Fruit fly (Drosophila melanogaster) whole organism, embryonic: ENCODE results near the gene CG5674.
A peak's percentile ranks its signal among the peaks of the same experiment; 100 is the strongest.

ENCODE experiments used
- C15 ChIP-seq: fragments of 200-800 bp; sonication (Bioruptor generic); IDR thresholded peaks from 3 replicates; pipeline ENCODE4 v1.3.6; 2022; ENCODE audit warnings: missing biosample characterization, missing genetic modification characterization
- CG10979 ChIP-seq: fragments of 200-800 bp; sonication (Bioruptor generic); optimal IDR thresholded peaks from 2 replicates; lab custom pipeline; 2018; ENCODE audit warnings: missing biosample characterization, mild to moderate bottlenecking, missing genetic modification characterization, moderate library complexity
- CG11695 ChIP-seq: fragments of 200-800 bp; sonication (Bioruptor generic); IDR thresholded peaks from 3 replicates; pipeline ENCODE4 v1.3.6; 2022; ENCODE audit warnings: missing biosample characterization, missing genetic modification characterization
- CG12104 ChIP-seq: fragments of 200-800 bp; sonication (Bioruptor generic); optimal IDR thresholded peaks from 3 replicates; lab custom pipeline; 2016; ENCODE audit warnings: missing biosample characterization, missing genetic modification characterization
- CG16863 ChIP-seq: fragments of 200-800 bp; sonication (Bioruptor generic); optimal IDR thresholded peaks from 3 replicates; lab custom pipeline; 2016; ENCODE audit warnings: missing biosample characterization, missing genetic modification characterization
- CG17385 ChIP-seq: fragments of 200-800 bp; sonication (Bioruptor generic); optimal IDR thresholded peaks from 3 replicates; lab custom pipeline; 2018; ENCODE audit warnings: missing biosample characterization, mild to moderate bottlenecking, missing genetic modification characterization
- CG17829 ChIP-seq: fragments of 200-800 bp; optimal IDR thresholded peaks from 2 replicates; lab custom pipeline; 2019; ENCODE audit warnings: missing biosample characterization, mild to moderate bottlenecking, missing genetic modification characterization, moderate library complexity
- CG18599 ChIP-seq: fragments of 200-800 bp; sonication (Bioruptor generic); optimal IDR thresholded peaks from 3 replicates; lab custom pipeline; 2017; ENCODE audit warnings: missing biosample characterization, missing genetic modification characterization, mild to moderate bottlenecking, moderate library complexity, missing genetic modification reagents
- CG2202 ChIP-seq: fragments of 200-800 bp; sonication (Bioruptor generic); optimal IDR thresholded peaks from 2 replicates; lab custom pipeline; 2018; ENCODE audit warnings: missing biosample characterization, mild to moderate bottlenecking, missing genetic modification characterization
- CG2712 ChIP-seq: fragments of 200-800 bp; optimal IDR thresholded peaks from 3 replicates; lab custom pipeline; 2019; ENCODE audit warnings: missing biosample characterization, mild to moderate bottlenecking, missing genetic modification characterization, moderate library complexity
- CG31441 ChIP-seq: fragments of 200-800 bp; sonication (Bioruptor generic); IDR thresholded peaks from 2 replicates; pipeline ENCODE4 v1.3.6; 2022; ENCODE audit warnings: missing biosample characterization, missing genetic modification characterization
- CG3838 ChIP-seq: fragments of 200-800 bp; sonication (Bioruptor generic); optimal IDR thresholded peaks from 3 replicates; lab custom pipeline; 2016; ENCODE audit warnings: missing biosample characterization, missing genetic modification characterization
- CG42726 ChIP-seq: fragments of 200-800 bp; sonication (Bioruptor generic); IDR thresholded peaks from 2 replicates; pipeline ENCODE4 v1.3.6; 2022; ENCODE audit warnings: missing biosample characterization, missing genetic modification characterization; ENCODE audit not compliant: partially characterized antibody
- CG4854 ChIP-seq: fragments of 200-800 bp; sonication (Bioruptor generic); optimal IDR thresholded peaks from 2 replicates; lab custom pipeline; 2016; ENCODE audit warnings: missing biosample characterization, missing genetic modification characterization, inconsistent platforms
- CG5953 ChIP-seq: fragments of 200-800 bp; sonication (Bioruptor generic); IDR thresholded peaks from 2 replicates; pipeline ENCODE4 v1.3.6; 2022; ENCODE audit warnings: missing biosample characterization, missing genetic modification characterization
- CG7928 ChIP-seq: fragments of 200-800 bp; sonication (Bioruptor generic); optimal IDR thresholded peaks from 2 replicates; lab custom pipeline; 2017; ENCODE audit warnings: missing biosample characterization, mild to moderate bottlenecking, missing genetic modification characterization
- CG8359 ChIP-seq: fragments of 200-800 bp; sonication (Bioruptor generic); optimal IDR thresholded peaks from 2 replicates; lab custom pipeline; 2017; ENCODE audit warnings: missing biosample characterization, mild to moderate bottlenecking, missing genetic modification characterization, borderline replicate concordance
- Drgx ChIP-seq: fragments of 200-800 bp; sonication (Bioruptor generic); IDR thresholded peaks from 2 replicates; pipeline ENCODE4 v1.3.6; 2022; ENCODE audit warnings: missing biosample characterization, missing genetic modification characterization
- E2f1 ChIP-seq: fragments of 200-800 bp; sonication (Bioruptor generic); IDR thresholded peaks from 2 replicates; pipeline ENCODE4 v1.3.6; 2022; ENCODE audit warnings: missing biosample characterization, missing genetic modification characterization
- Ets65A ChIP-seq: fragments of 200-800 bp; sonication (Bioruptor generic); peaks from one replicate; lab custom pipeline; 2016; ENCODE audit warnings: missing biosample characterization, missing genetic modification characterization
- HLHmδ ChIP-seq: fragments of 200-800 bp; sonication (Bioruptor generic); optimal IDR thresholded peaks from 2 replicates; lab custom pipeline; 2018; ENCODE audit warnings: missing biosample characterization, mild to moderate bottlenecking, missing genetic modification characterization, moderate library complexity
- HmgZ ChIP-seq: fragments of 200-800 bp; sonication (Bioruptor generic); optimal IDR thresholded peaks from 2 replicates; lab custom pipeline; 2018; ENCODE audit warnings: missing biosample characterization, mild to moderate bottlenecking, missing genetic modification characterization
- Lhr ChIP-seq: fragments of 200-800 bp; sonication (Bioruptor generic); optimal IDR thresholded peaks from 3 replicates; lab custom pipeline; 2017; ENCODE audit warnings: mild to moderate bottlenecking, missing biosample characterization, missing genetic modification reagents, missing genetic modification characterization
- Meics ChIP-seq: fragments of 200-800 bp; sonication (Bioruptor generic); optimal IDR thresholded peaks from 2 replicates; lab custom pipeline; 2017; ENCODE audit warnings: missing biosample characterization, mild to moderate bottlenecking, missing genetic modification characterization
- Myb ChIP-seq: fragments of 200-800 bp; sonication (Bioruptor generic); optimal IDR thresholded peaks from 2 replicates; lab custom pipeline; 2016; ENCODE audit warnings: missing biosample characterization, missing genetic modification characterization
- Neu2 ChIP-seq: fragments of 200-800 bp; sonication (Bioruptor generic); optimal IDR thresholded peaks from 3 replicates; lab custom pipeline; 2016; ENCODE audit warnings: missing biosample characterization, missing genetic modification characterization, borderline replicate concordance
- Oli ChIP-seq: fragments of 200-800 bp; sonication (Bioruptor generic); optimal IDR thresholded peaks from 2 replicates; lab custom pipeline; 2018; ENCODE audit warnings: missing biosample characterization, mild to moderate bottlenecking, missing genetic modification characterization, moderate library complexity
- Rfx ChIP-seq: fragments of 200-800 bp; sonication (Bioruptor generic); IDR thresholded peaks from 2 replicates; pipeline ENCODE4 v1.3.6; 2022; ENCODE audit warnings: missing biosample characterization, missing genetic modification characterization
- Xbp1 ChIP-seq: fragments of 200-800 bp; sonication (Bioruptor generic); optimal IDR thresholded peaks from 3 replicates; lab custom pipeline; 2016; ENCODE audit warnings: missing biosample characterization, mild to moderate bottlenecking, missing genetic modification characterization
- ac ChIP-seq: fragments of 200-800 bp; sonication (Bioruptor generic); optimal IDR thresholded peaks from 3 replicates; lab custom pipeline; 2017; ENCODE audit warnings: missing biosample characterization, mild to moderate bottlenecking, missing genetic modification characterization
- br ChIP-seq: fragments of >200 bp; optimal IDR thresholded peaks from 2 replicates; lab custom pipeline; 2017
- crc ChIP-seq: fragments of 200-800 bp; sonication (Bioruptor generic); optimal IDR thresholded peaks from 2 replicates; lab custom pipeline; 2016; ENCODE audit warnings: missing biosample characterization, missing genetic modification characterization
- cwo ChIP-seq: fragments of 200-800 bp; sonication (Bioruptor generic); optimal IDR thresholded peaks from 3 replicates; lab custom pipeline; 2017; ENCODE audit warnings: missing biosample characterization, missing genetic modification characterization, mild to moderate bottlenecking, moderate library complexity, missing genetic modification reagents
- ems ChIP-seq: fragments of 200-800 bp; sonication (Bioruptor generic); optimal IDR thresholded peaks from 3 replicates; lab custom pipeline; 2016; ENCODE audit warnings: missing biosample characterization, missing genetic modification characterization
- gro ChIP-seq: fragments of 200-800 bp; sonication (Bioruptor generic); optimal IDR thresholded peaks from 2 replicates; lab custom pipeline; 2016; ENCODE audit warnings: missing biosample characterization, missing genetic modification characterization
- h ChIP-seq: fragments of >200 bp; optimal IDR thresholded peaks from 2 replicates; lab custom pipeline; 2017
- insv ChIP-seq, 2 experiments: fragments of 200-800 bp; sonication (Bioruptor generic); optimal IDR thresholded peaks; 3 replicates each; lab custom pipeline; 2016 to 2018; ENCODE audit warnings: missing biosample characterization in 2 of 2, missing genetic modification characterization in 2 of 2
- inv ChIP-seq: fragments of 200-800 bp; sonication (Bioruptor generic); IDR thresholded peaks from 2 replicates; pipeline ENCODE4 v1.3.6; 2022; ENCODE audit warnings: missing biosample characterization, missing genetic modification characterization; ENCODE audit not compliant: partially characterized antibody
- knrl ChIP-seq: fragments of 200-800 bp; sonication (Bioruptor generic); IDR thresholded peaks from 3 replicates; pipeline ENCODE4 v1.3.6; 2022; ENCODE audit warnings: missing biosample characterization, missing genetic modification characterization; ENCODE audit not compliant: partially characterized antibody
- lov ChIP-seq, 2 experiments: fragments of 200-800 bp in 1 of 2; fragments of >200 bp in 1 of 2; sonication (Bioruptor generic) in 1 of 2; IDR thresholded peaks in 1 of 2; optimal IDR thresholded peaks in 1 of 2; 2 replicates in 1 of 2; 3 replicates in 1 of 2; pipeline versions ENCODE4 v1.3.6 to Lab custom; 2017 to 2022; ENCODE audit warnings: missing biosample characterization in 1 of 2, missing genetic modification characterization in 1 of 2
- luna ChIP-seq: fragments of 200-800 bp; sonication (Bioruptor generic); optimal IDR thresholded peaks from 2 replicates; lab custom pipeline; 2016; ENCODE audit warnings: missing biosample characterization, missing genetic modification characterization
- mirr ChIP-seq: fragments of 200-800 bp; sonication (Bioruptor generic); optimal IDR thresholded peaks from 3 replicates; lab custom pipeline; 2018; ENCODE audit warnings: missing biosample characterization, mild to moderate bottlenecking, missing genetic modification characterization
- peb ChIP-seq: fragments of 200-800 bp; sonication (Bioruptor generic); IDR thresholded peaks from 2 replicates; pipeline ENCODE4 v1.3.6; 2022; ENCODE audit warnings: missing biosample characterization, missing genetic modification characterization
- pnt ChIP-seq: fragments of 200-800 bp; sonication (Bioruptor generic); optimal IDR thresholded peaks from 3 replicates; lab custom pipeline; 2016; ENCODE audit warnings: missing biosample characterization, missing genetic modification characterization
- slp2 ChIP-seq: fragments of 200-800 bp; sonication (Bioruptor generic); optimal IDR thresholded peaks from 2 replicates; lab custom pipeline; 2016; ENCODE audit warnings: missing biosample characterization, missing genetic modification characterization
- sna ChIP-seq: fragments of 200-800 bp; sonication (Bioruptor generic); IDR thresholded peaks from 2 replicates; pipeline ENCODE4 v1.3.6; 2022; ENCODE audit warnings: missing biosample characterization, missing genetic modification characterization; ENCODE audit not compliant: partially characterized antibody
- stwl ChIP-seq: fragments of 200-800 bp; sonication (Bioruptor generic); optimal IDR thresholded peaks from 3 replicates; lab custom pipeline; 2018; ENCODE audit warnings: missing biosample characterization, mild to moderate bottlenecking, missing genetic modification characterization, moderate library complexity
- wdn ChIP-seq: fragments of 200-800 bp; sonication (Bioruptor generic); IDR thresholded peaks from 2 replicates; pipeline ENCODE4 v1.3.6; 2022; ENCODE audit warnings: missing biosample characterization, missing genetic modification characterization
- wek ChIP-seq: fragments of 200-800 bp; sonication (Bioruptor generic); optimal IDR thresholded peaks from 3 replicates; lab custom pipeline; 2018; ENCODE audit warnings: missing biosample characterization, mild to moderate bottlenecking, missing genetic modification characterization, moderate library complexity
- wor ChIP-seq: fragments of 200-800 bp; sonication (Bioruptor generic); IDR thresholded peaks from 2 replicates; pipeline ENCODE4 v1.3.6; 2022; ENCODE audit warnings: missing biosample characterization, missing genetic modification characterization
- z ChIP-seq: fragments of 200-800 bp; sonication (Bioruptor generic); IDR thresholded peaks from 3 replicates; pipeline ENCODE4 v1.3.6; 2022; ENCODE audit warnings: missing biosample characterization, missing genetic modification characterization
- zen ChIP-seq: fragments of 200-800 bp; sonication (Bioruptor generic); optimal IDR thresholded peaks from 3 replicates; lab custom pipeline; 2018; ENCODE audit warnings: missing biosample characterization, mild to moderate bottlenecking, missing genetic modification characterization, moderate library complexity

Gene CG5674

dm6 chr2L:17921527-17921926 lies 41.7 kb upstream of the CG5674 start (continued):
- TF ChIP-seq CG3838 (GFP tag; lab: Kevin White, UChicago) (no peak), CG5953 (GFP tag; lab: Robert Waterston, UW) (no peak), mirr (GFP tag; lab: Kevin White, UChicago) (no peak), ac (no peak), CG2202 (no peak), knrl (GFP tag; lab: Robert Waterston, UW) (no peak), C15 (GFP tag; lab: Robert Waterston, UW) (no peak), pnt (GFP tag; lab: Kevin White, UChicago) (no peak), z (GFP tag; lab: Robert Waterston, UW) (no peak), CG10979 (no peak), Drgx (GFP tag; lab: Robert Waterston, UW) (no peak), peb (GFP tag; lab: Robert Waterston, UW) (no peak), Neu2 (GFP tag; lab: Kevin White, UChicago) (no peak), Lhr (GFP tag; lab: Kevin White, UChicago) (no peak), CG17829 (tag; lab: Kevin White, UChicago) (no peak), Rfx (no peak), stwl (tag; lab: Kevin White, UChicago) (no peak), Meics (peak; percentile 37), inv (no peak), CG2712 (tag; lab: Kevin White, UChicago) (no peak), insv (GFP tag; optimal IDR thresholded peaks at IDR 0.05; lab: Kevin White, UChicago) (no peak), Oli (peak; percentile 14), CG16863 (GFP tag; lab: Kevin White, UChicago) (no peak), Myb (GFP tag; lab: Kevin White, UChicago) (no peak), CG8359 (GFP tag; lab: Kevin White, UChicago) (no peak), CG7928 (GFP tag; lab: Kevin White, UChicago) (no peak), HLHmδ (GFP tag; lab: Kevin White, UChicago) (no peak), CG17385 (GFP tag; lab: Kevin White, UChicago) (no peak), cwo (GFP tag; lab: Kevin White, UChicago) (peak; percentile 17), br (lab: Kevin White, UChicago) (no peak), Xbp1 (no peak), E2f1 (GFP tag; lab: Robert Waterston, UW) (no peak), CG12104 (GFP tag; lab: Kevin White, UChicago) (no peak), HmgZ (no peak), sna (GFP tag; lab: Robert Waterston, UW) (no peak), slp2 (GFP tag; lab: Kevin White, UChicago) (no peak), CG18599 (peak; percentile 56), crc (no peak), CG42726 (no peak), wek (GFP tag; lab: Kevin White, UChicago) (no peak), CG31441 (0 out of 2 replicates have a peak, but pooled peaks have one; percentile 29), zen (no peak), ems (GFP tag; lab: Kevin White, UChicago) (no peak), wor (GFP tag; lab: Robert Waterston, UW) (no peak), Ets65A (peak; percentile 21), h (lab: Kevin White, UChicago) (no peak), luna (GFP tag; lab: Kevin White, UChicago) (no peak), gro (GFP tag; lab: Kevin White, UChicago) (no peak), CG11695 (GFP tag; lab: Robert Waterston, UW) (no peak), CG4854 (no peak), wdn (GFP tag; lab: Robert Waterston, UW) (no peak), lov (optimal IDR thresholded peaks at IDR 0.05; lab: Kevin White, UChicago) (no peak), lov (GFP tag; IDR thresholded peaks at IDR 0.05; lab: Robert Waterston, UW) (no peak)
